Worm (Caenorhabditis elegans) whole organism, young adult: Measurements from ENCODE around the gene urb-1.

Source experiments
- C06A6.2 ChIP-seq: fragments of 200-800 bp; sonication (Bioruptor generic); conservative IDR thresholded peaks from 2 replicates; pipeline ENCODE4 v1.3.6; 2022; ENCODE audit warnings: missing genetic modification characterization, missing compliant biosample characterization
- K11D2.4 ChIP-seq: fragments of 200-800 bp; sonication (Bioruptor generic); IDR thresholded peaks from 2 replicates; pipeline ENCODE4 v1.3.6; 2022; ENCODE audit warnings: missing genetic modification reagents, missing genetic modification characterization, missing compliant biosample characterization
- bed-1 ChIP-seq: fragments of 200-800 bp; sonication (Bioruptor generic); IDR thresholded peaks from 2 replicates; pipeline ENCODE4 v1.3.6; 2022; ENCODE audit warnings: missing genetic modification reagents, missing genetic modification characterization, missing compliant biosample characterization
- cebp-1 ChIP-seq, 2 experiments: fragments of 200-800 bp in 1 of 2; sonication (Bioruptor generic) in 1 of 2; sonication (generic microtip) in 1 of 2; IDR thresholded peaks in 1 of 2; optimal IDR thresholded peaks in 1 of 2; 2 replicates each; pipeline versions ENCODE4 v1.3.6 to Lab custom; 2017 to 2022; ENCODE audit warnings: missing compliant biosample characterization in 2 of 2, missing genetic modification characterization in 2 of 2, mild to moderate bottlenecking in 1 of 2, missing genetic modification reagents in 1 of 2, moderate library complexity in 1 of 2
- ets-4 ChIP-seq: fragments of 200-800 bp; sonication (Bioruptor generic); optimal IDR thresholded peaks from 2 replicates; lab custom pipeline; 2018; ENCODE audit warnings: mild to moderate bottlenecking, missing genetic modification characterization, missing compliant biosample characterization
- pha-4 ChIP-seq: fragments of 150-350 bp; sonication (generic microtip); optimal IDR thresholded peaks from 2 replicates; lab custom pipeline; 2014; ENCODE audit warnings: missing biosample characterization, missing genetic modification reagents, missing genetic modification characterization
- repo-1 ChIP-seq: sonication (generic microtip); optimal IDR thresholded peaks from 2 replicates; lab custom pipeline; 2017; ENCODE audit warnings: mild to moderate bottlenecking, missing genetic modification characterization, missing compliant biosample characterization
- snpc-4 ChIP-seq, 5 experiments: fragments of 150-350 bp in 1 of 5; sonication (generic microtip) in 4 of 5; optimal IDR thresholded peaks; 2 replicates each; lab custom pipeline; 2014 to 2018; ENCODE audit warnings: missing genetic modification characterization in 5 of 5, missing biosample characterization in 3 of 5, antibody characterized with exemption in 2 of 5, mild to moderate bottlenecking in 2 of 5, missing compliant biosample characterization in 2 of 5, missing genotype in 2 of 5, moderate library complexity in 2 of 5, missing genetic modification reagents in 1 of 5

DNA sequence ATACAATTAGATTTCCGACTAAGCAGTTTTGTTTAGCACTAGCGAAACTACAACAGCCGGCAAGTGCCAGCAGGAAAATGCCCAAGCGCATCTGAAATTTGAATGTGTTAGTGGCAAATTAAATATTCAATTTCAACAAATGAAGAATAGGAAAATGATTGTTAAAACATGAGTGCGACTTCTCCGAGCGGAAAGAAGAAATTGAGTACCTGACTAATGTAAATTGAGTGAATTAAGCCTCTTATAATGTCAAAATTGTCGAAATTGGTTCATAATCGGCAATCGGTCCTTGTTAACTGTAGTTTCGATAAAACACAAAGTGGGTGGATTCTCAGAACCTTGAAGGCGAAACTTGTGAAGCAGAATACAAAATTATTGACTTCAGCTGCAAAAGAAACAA, 24.1 kb downstream of the urb-1 start, which contains the start of gene gfi-1:
- TF ChIP-seq repo-1 (no peak), cebp-1 (GFP tag; IDR thresholded peaks at IDR 0.05; lab: Robert Waterston, UW) (no peak), cebp-1 (tag; optimal IDR thresholded peaks at IDR 0.05; lab: Kevin White, UChicago) (no peak), K11D2.4 (GFP tag; lab: Robert Waterston, UW) (no peak), snpc-4 (GFP tag; optimal IDR thresholded peaks at IDR 0.05; lab: Kevin White, UChicago) (no peak), snpc-4 (tag; optimal IDR thresholded peaks at IDR 0.05; lab: Kevin White, UChicago) (no peak), C06A6.2 (GFP tag; lab: Robert Waterston, UW) (no peak), pha-4 (no peak), bed-1 (no peak), ets-4 (GFP tag; lab: Kevin White, UChicago) (no peak)
